Worm (Caenorhabditis elegans): ENCODE results near the gene fbxc-28.

DNA sequence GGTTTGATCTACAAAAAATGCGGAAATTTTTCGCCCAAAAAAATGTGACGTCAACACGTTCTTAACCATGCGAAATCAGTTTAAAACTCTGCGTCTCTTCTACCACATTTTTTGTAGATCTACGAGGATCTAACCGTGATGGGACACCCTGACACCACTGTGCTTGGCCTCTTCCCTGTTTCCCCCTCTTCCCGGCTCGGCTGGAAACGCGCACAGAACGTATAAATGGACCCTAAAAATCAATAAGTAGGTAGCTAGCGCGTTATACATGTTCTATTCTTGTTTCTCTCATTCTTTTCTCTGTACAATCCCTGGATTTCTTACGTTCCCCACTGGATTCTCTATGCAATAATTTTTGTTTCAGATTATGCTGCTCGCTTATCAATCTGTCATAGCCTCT is at the start of gene fbxc-28:
- TF ChIP-seq tbx-11 (GFP tag; IDR thresholded peaks at IDR 0.05), result no peak
- no peak for TF ChIP-seq tbx-37 (GFP tag; conservative IDR thresholded peaks at IDR 0.05)
- TF ChIP-seq ama-1 (optimal IDR thresholded peaks at IDR 0.05), result no peak
- no peak for TF ChIP-seq tra-4 (tag; optimal IDR thresholded peaks at IDR 0.05)
- no peak for TF ChIP-seq sea-1 (GFP tag; conservative IDR thresholded peaks at IDR 0.05)
- no peak for TF ChIP-seq hmg-4 (GFP tag; optimal IDR thresholded peaks at IDR 0.05)
- no peak for TF ChIP-seq ets-7 (tag; optimal IDR thresholded peaks at IDR 0.05)
- TF ChIP-seq ceh-36 (tag; optimal IDR thresholded peaks at IDR 0.05), result no peak
- no peak for TF ChIP-seq hnd-1 (tag; optimal IDR thresholded peaks at IDR 0.05)
- no peak for TF ChIP-seq hmbx-1 (tag; optimal IDR thresholded peaks at IDR 0.05)
- TF ChIP-seq flt-1 (GFP tag; IDR thresholded peaks at IDR 0.05), result no peak
- no peak for TF ChIP-seq pes-1 (GFP tag; IDR thresholded peaks at IDR 0.05)
- TF ChIP-seq aly-1 (tag; optimal IDR thresholded peaks at IDR 0.05), result no peak

All from whole organism, early embryonic.